Worm (Caenorhabditis elegans) whole organism, L4 larva: Measurements from ENCODE around the gene cdc-50.B.

ENCODE experiments used
- F26F4.8 ChIP-seq: fragments of 200-800 bp; sonication (Bioruptor generic); conservative IDR thresholded peaks from 2 replicates; pipeline ENCODE4 v1.3.6; 2022; ENCODE audit warnings: missing genetic modification characterization, missing compliant biosample characterization
- ZK546.5 ChIP-seq, 2 experiments: sonication (generic microtip); optimal IDR thresholded peaks; 2 replicates each; lab custom pipeline; 2017; ENCODE audit warnings: missing biosample characterization in 2 of 2, missing genetic modification characterization in 2 of 2
- dmd-6 ChIP-seq: fragments of 200-800 bp; sonication (Bioruptor generic); IDR thresholded peaks from 2 replicates; pipeline ENCODE4 v1.3.6; 2022; ENCODE audit warnings: missing genetic modification reagents, missing genetic modification characterization, missing compliant biosample characterization
- dpl-1 ChIP-seq: fragments of 150-350 bp; optimal IDR thresholded peaks from 2 replicates; lab custom pipeline; 2014; ENCODE audit warnings: missing biosample characterization, missing genetic modification reagents, missing genetic modification characterization
- fos-1 ChIP-seq: fragments of 150-350 bp; optimal IDR thresholded peaks from 2 replicates; lab custom pipeline; 2014; ENCODE audit warnings: missing biosample characterization, missing genetic modification characterization
- lin-13 ChIP-seq: fragments of 150-350 bp; optimal IDR thresholded peaks from 2 replicates; lab custom pipeline; 2014; ENCODE audit warnings: missing biosample characterization, missing genetic modification reagents, missing genetic modification characterization
- lin-15B ChIP-seq: fragments of 150-350 bp; sonication (generic microtip); optimal IDR thresholded peaks from 3 replicates; lab custom pipeline; 2014; ENCODE audit warnings: missing biosample characterization, missing genetic modification characterization
- madf-9 ChIP-seq: fragments of 200-800 bp; sonication (Bioruptor generic); conservative IDR thresholded peaks from 2 replicates; pipeline ENCODE4 v1.3.6; 2022; ENCODE audit warnings: missing genetic modification reagents, missing genetic modification characterization, missing compliant biosample characterization
- nhr-10 ChIP-seq: fragments of 150-350 bp; optimal IDR thresholded peaks from 2 replicates; lab custom pipeline; 2014; ENCODE audit warnings: missing biosample characterization, missing genetic modification characterization
- nhr-77 ChIP-seq: fragments of 150-350 bp; optimal IDR thresholded peaks from 2 replicates; lab custom pipeline; 2014; ENCODE audit warnings: missing biosample characterization, missing genetic modification characterization
- saeg-2 ChIP-seq: fragments of 200-800 bp; sonication (Bioruptor generic); IDR thresholded peaks from 2 replicates; pipeline ENCODE4 v1.3.6; 2022; ENCODE audit warnings: missing genetic modification reagents, missing genetic modification characterization, missing compliant biosample characterization

DNA sequence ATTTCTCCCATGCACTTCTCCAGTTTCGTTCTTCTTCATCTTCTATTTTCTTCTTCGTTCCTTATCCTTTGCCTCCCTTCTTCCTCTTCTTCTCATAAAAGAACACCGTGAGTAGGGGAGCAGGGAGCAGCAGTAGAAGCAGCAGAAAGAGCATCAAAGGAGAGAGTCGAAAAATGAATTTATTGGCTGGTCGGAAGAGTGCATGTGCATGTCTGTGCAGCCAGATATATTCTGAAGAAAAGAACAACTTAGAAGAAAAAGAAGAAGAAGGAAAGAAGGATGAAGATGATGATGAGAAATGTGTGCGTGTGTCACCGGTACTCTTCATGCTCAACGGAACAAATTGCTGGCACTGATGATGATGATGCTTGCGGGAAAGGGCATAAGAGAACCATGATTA lies 31.6 kb downstream of the cdc-50.B start:
- no peak for TF ChIP-seq dpl-1 (GFP tag; lab: Kevin White, UChicago)
- TF ChIP-seq madf-9 (GFP tag; lab: Robert Waterston, UW): no peak
- TF ChIP-seq lin-15B (tag; lab: Kevin White, UChicago): no peak
- TF ChIP-seq F26F4.8 (GFP tag; lab: Robert Waterston, UW): no peak
- TF ChIP-seq ZK546.5 (tag; optimal IDR thresholded peaks at IDR 0.05; lab: Kevin White, UChicago): no peak
- no peak for TF ChIP-seq lin-13 (GFP tag; lab: Kevin White, UChicago)
- TF ChIP-seq nhr-10 (tag; lab: Kevin White, UChicago): no peak
- no peak for TF ChIP-seq dmd-6 (GFP tag; lab: Robert Waterston, UW)
- no peak for TF ChIP-seq saeg-2 (GFP tag; lab: Robert Waterston, UW)
- TF ChIP-seq nhr-77 (tag; lab: Kevin White, UChicago): no peak
- TF ChIP-seq fos-1 (tag; lab: Kevin White, UChicago): no peak
